Fruit fly (Drosophila melanogaster) whole organism, larva: ENCODE data around the gene Trf.

Experiments
- noc ChIP-seq: fragments of 200-800 bp; sonication (Bioruptor generic); optimal IDR thresholded peaks from 3 replicates; lab custom pipeline; 2019; ENCODE audit warnings: missing biosample characterization, mild to moderate bottlenecking, missing genetic modification characterization, moderate library complexity

Gene Trf

DNA sequence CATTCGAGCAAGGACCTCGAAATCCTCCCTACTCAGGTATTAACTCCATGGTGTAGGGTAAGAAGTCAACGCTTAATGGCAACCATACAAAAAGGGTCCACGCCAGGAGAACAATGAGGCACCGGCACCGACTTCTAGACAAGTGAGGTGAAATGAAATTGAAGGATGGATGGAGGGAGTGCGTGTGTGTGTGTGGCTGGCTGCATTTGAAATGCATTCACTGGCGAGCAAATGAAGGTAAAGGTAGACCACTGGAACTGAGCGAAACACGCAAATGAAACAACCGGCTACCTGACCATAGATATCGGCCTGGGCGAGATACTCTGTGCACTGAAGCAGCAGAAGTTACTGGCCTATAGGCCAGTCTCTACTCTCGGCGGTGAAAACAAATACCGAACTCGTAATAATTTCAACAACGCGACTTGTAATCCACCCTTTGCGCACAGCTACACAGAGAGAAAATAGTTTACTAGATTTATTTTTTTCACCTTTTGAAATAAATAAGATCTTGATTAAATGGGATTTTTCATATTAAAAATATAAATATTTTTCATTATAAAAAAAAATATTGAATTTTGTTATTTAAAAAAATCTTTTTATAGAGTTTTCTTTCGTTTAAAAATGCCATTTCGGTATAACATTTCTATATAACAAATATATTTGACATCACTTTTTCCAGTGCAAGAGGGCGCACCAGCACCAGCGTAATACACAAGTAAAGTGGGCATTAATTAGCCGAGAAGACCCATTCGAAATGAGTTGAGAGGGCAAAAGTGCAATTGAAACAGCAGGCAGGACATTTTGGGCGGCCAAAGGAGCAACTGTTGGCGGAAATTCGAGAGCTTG, 9.2 kb downstream of the Trf start:
- TF ChIP-seq noc (tag; lab: Kevin White, UChicago): no peak

DNA sequence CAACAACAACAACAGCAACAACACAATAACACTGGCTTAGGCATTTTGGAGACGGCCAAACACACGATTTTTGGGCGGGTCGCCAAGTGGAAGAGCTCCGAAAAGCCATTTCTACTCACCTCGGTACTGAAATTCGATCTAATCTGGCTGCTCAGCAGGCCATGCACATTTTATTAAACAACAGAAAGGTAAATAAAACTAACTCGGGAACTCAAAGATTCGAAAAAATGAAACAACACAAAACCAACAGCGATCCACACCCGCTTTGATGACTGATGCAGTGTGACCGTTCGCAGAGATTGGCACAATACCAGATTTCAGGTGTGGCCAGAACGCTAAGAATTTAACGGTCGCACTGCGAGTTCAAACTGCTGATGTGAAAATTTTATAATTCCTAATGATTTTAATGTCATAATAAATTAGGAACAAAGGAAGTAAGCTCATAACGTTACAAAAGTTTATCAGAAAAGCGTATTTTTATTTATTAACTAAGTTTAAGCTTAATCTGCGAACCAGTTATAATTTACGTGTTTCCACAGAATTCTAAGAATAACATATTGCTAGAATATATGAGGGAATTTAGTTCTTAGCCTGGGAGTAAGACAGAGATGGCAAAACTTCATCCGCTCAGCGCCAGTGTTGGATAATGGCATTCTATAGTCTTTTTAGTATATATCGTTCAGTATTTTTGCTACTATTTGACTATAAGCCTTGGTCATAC, 10.2 kb downstream of the Trf start, which contains the start of gene Mcr:
Gene Mcr, minus strand, starts transcription at position 291 of the 721 bp plus-strand sequence.
- no peak for TF ChIP-seq noc (tag; lab: Kevin White, UChicago)

DNA sequence CACCGCTTCAGTTG, 10.5 kb downstream of the Trf start, which contains the start of gene Bsg:
Gene Bsg, plus strand, starts transcription at position 8 of the 14 bp plus-strand sequence.
- TF ChIP-seq noc (tag; lab: Kevin White, UChicago): no peak

DNA sequence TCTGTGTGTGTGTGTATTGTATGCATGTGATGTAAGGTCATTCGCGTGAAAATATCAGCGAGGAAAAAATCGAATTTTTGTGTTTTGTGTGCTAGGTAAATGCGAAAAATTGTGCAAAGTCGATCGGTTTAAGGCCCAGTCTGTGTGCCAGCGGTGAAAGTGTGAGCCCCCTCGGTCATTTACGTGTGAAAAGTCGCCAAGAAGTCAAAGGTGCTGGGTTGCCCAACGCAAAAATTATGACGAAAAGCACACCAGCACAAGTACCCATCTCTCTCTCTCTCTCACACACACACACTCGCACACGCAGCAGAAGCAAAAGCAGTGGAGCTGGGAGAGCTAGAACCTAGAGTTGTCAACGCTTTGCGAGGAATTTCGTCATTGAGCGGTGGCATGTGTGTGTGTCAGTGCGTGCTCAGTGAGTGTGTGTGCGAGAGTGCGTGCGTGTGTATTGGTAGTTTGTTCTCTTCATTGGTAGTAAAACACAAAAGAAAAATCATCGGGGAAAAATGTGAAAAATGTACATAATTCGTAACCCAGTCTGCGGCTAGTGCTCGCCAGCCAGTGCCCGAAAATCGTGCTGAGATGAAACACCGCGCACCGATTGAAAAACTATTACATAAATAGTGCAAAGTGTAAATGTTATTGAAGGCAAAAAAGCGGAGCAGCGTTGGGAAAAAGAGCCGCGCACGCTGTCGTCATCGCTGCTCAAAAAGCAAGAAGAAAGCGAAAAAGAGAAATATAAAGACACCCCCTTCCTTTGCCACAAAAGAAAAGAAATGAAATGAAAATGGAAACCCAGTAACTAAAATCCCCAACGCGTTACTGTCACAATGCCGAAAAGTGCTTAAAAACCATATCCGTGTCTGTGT, 11.0 kb downstream of the Trf start:
- TF ChIP-seq noc (tag; lab: Kevin White, UChicago): peak; percentile 57

dm6 chr2L:8084349-8085203, 11.9 kb downstream of the Trf start:
- no peak for TF ChIP-seq noc (tag; lab: Kevin White, UChicago)

dm6 chr2L:8085466-8086164, 12.9 kb downstream of the Trf start:
- TF ChIP-seq noc (tag; lab: Kevin White, UChicago): no peak

- TF ChIP-seq noc (tag; lab: Kevin White, UChicago): peak; percentile 89
These were observed 14.2 kb downstream of the Trf start for dm6 chr2L:8086736-8087467.

DNA sequence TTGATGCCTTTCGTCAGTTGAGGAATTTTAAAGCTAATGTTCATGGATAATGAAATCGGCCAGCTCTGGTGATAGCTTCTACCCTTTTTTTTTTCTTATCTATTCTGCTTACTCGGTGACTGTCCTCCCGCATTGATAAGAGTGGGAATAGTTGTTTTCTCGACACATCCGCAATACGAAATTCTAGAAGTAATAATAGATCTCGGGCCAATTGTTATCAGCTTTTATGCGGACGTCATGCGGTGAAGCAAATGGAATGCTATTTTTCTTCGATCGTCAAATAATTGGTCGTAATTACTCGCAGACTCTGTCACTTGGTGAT, 14.7 kb downstream of the Trf start:
- TF ChIP-seq noc (tag; lab: Kevin White, UChicago): no peak

DNA sequence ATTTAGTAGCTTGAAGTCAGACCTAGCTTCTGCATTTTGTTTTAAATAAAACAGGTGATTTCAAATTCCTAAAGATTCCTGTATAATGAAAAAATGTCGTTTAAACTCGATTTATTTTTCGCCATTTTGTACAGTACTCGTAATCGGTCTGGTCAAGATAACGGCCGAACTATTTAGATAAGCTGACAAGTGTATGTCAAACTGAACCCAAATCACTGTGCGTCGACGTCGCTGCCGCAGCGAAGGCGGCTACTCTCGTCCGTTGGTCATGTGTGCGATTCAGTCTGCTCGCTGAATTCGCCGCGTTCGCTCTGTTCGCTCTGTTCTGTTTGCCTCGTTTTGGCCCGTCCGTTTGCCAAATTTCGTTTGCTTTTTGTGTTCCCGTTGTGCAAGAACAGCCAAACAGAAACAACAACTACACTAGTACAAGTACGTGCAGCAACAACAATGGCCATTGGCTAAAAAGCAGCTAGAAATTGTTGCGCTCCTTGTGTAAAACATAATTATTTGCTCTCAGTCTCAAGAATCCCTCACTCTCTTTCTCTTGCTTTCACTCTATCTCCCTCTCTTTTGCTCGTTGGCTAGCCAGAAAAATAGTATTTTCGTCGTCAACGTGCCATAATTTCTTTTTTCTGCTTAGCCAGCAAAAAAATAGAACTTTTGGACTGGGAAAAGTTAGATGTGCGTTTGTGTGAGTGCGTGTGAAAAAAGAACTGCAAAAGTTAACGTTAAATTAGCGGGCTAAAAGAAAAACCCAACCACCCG, 15.5 kb downstream of the Trf start:
- peak; percentile 72 for TF ChIP-seq noc (tag; lab: Kevin White, UChicago)

- TF ChIP-seq noc (tag; lab: Kevin White, UChicago): no peak
These were observed 18.7 kb downstream of the Trf start for dm6 chr2L:8091429-8091828.

dm6 chr2L:8091908-8092307, 19.2 kb downstream of the Trf start:
- TF ChIP-seq noc (tag; lab: Kevin White, UChicago): no peak

- TF ChIP-seq noc (tag; lab: Kevin White, UChicago): no peak
These were observed 20.7 kb downstream of the Trf start for dm6 chr2L:8093182-8093941.
